Worm (Caenorhabditis elegans) whole organism, L3 larva: ENCODE measurements around the gene slt-1.

Experiments
- R02D3.7 ChIP-seq: fragments of 150-350 bp; optimal IDR thresholded peaks from 2 replicates; lab custom pipeline; 2014; ENCODE audit warnings: missing biosample characterization, missing genetic modification characterization
- ama-1 ChIP-seq: fragments of 150-350 bp; optimal IDR thresholded peaks from 2 replicates; lab custom pipeline; 2018
- ceh-16 ChIP-seq: sonication (generic microtip); optimal IDR thresholded peaks from 2 replicates; lab custom pipeline; 2017; ENCODE audit warnings: missing biosample characterization, missing genetic modification characterization
- ceh-82 ChIP-seq: fragments of 150-350 bp; optimal IDR thresholded peaks from 2 replicates; lab custom pipeline; 2014; ENCODE audit warnings: missing biosample characterization, missing genetic modification characterization
- egl-27 ChIP-seq: sonication (generic microtip); optimal IDR thresholded peaks from 4 replicates; lab custom pipeline; 2017; ENCODE audit warnings: missing biosample characterization, missing genetic modification reagents, missing genetic modification characterization
- egl-5 ChIP-seq: fragments of 150-350 bp; optimal IDR thresholded peaks from 2 replicates; lab custom pipeline; 2017; ENCODE audit warnings: missing biosample characterization, missing genetic modification reagents, missing genetic modification characterization, inconsistent platforms
- eor-1 ChIP-seq, 2 experiments: fragments of 150-350 bp; optimal IDR thresholded peaks; 2 replicates each; lab custom pipeline; 2014 to 2018; ENCODE audit warnings: missing biosample characterization in 2 of 2, missing genetic modification characterization in 2 of 2
- fkh-10 ChIP-seq: sonication (generic microtip); optimal IDR thresholded peaks from 2 replicates; lab custom pipeline; 2017; ENCODE audit warnings: missing biosample characterization, missing genetic modification reagents, missing genetic modification characterization
- fkh-2 ChIP-seq: fragments of 150-350 bp; optimal IDR thresholded peaks from 2 replicates; lab custom pipeline; 2014; ENCODE audit warnings: missing biosample characterization, missing genetic modification reagents, missing genetic modification characterization
- fos-1 ChIP-seq: fragments of 150-350 bp; optimal IDR thresholded peaks from 2 replicates; lab custom pipeline; 2014; ENCODE audit warnings: missing biosample characterization, missing genetic modification characterization
- hmg-11 ChIP-seq: sonication (generic microtip); optimal IDR thresholded peaks from 2 replicates; lab custom pipeline; 2016; ENCODE audit warnings: missing genetic modification characterization, missing compliant biosample characterization
- jun-1 ChIP-seq: fragments of 150-350 bp; optimal IDR thresholded peaks from 2 replicates; lab custom pipeline; 2014; ENCODE audit warnings: missing biosample characterization, missing genetic modification reagents, missing genetic modification characterization
- lin-39 ChIP-seq: fragments of 150-350 bp; optimal IDR thresholded peaks from 2 replicates; lab custom pipeline; 2018; ENCODE audit warnings: missing biosample characterization, missing genetic modification reagents, missing genetic modification characterization
- nhr-11 ChIP-seq: fragments of 150-350 bp; optimal IDR thresholded peaks from 2 replicates; lab custom pipeline; 2014; ENCODE audit warnings: missing biosample characterization, missing genetic modification characterization
- nhr-23 ChIP-seq: fragments of 150-350 bp; optimal IDR thresholded peaks from 2 replicates; lab custom pipeline; 2014; ENCODE audit warnings: missing biosample characterization, missing genetic modification reagents, missing genetic modification characterization
- nhr-28 ChIP-seq: fragments of 150-350 bp; optimal IDR thresholded peaks from 2 replicates; lab custom pipeline; 2014; ENCODE audit warnings: missing biosample characterization, missing genetic modification characterization
- nhr-67 ChIP-seq: fragments of 150-350 bp; optimal IDR thresholded peaks from 2 replicates; lab custom pipeline; 2014; ENCODE audit warnings: missing biosample characterization, missing genetic modification characterization
- nhr-76 ChIP-seq: fragments of 150-350 bp; sonication (generic microtip); optimal IDR thresholded peaks from 5 replicates; lab custom pipeline; 2014; ENCODE audit warnings: missing biosample characterization, missing genetic modification characterization
- pha-4 ChIP-seq: fragments of 150-350 bp; optimal IDR thresholded peaks from 2 replicates; lab custom pipeline; 2014; ENCODE audit warnings: missing biosample characterization, missing genetic modification reagents, missing genetic modification characterization
- pqm-1 ChIP-seq: fragments of 150-350 bp; optimal IDR thresholded peaks from 2 replicates; lab custom pipeline; 2017; ENCODE audit warnings: missing biosample characterization, missing genetic modification characterization, inconsistent platforms
- tbx-2 ChIP-seq: sonication (generic microtip); optimal IDR thresholded peaks from 2 replicates; lab custom pipeline; 2016; ENCODE audit warnings: mild to moderate bottlenecking, missing genetic modification characterization, missing compliant biosample characterization
- unc-39 ChIP-seq: sonication (generic microtip); optimal IDR thresholded peaks from 4 replicates; lab custom pipeline; 2017; ENCODE audit warnings: missing biosample characterization, missing genetic modification characterization
- unc-62 ChIP-seq: fragments of 150-350 bp; sonication (generic microtip); optimal IDR thresholded peaks from 4 replicates; lab custom pipeline; 2014; ENCODE audit warnings: missing biosample characterization, missing genetic modification reagents, missing genetic modification characterization
- zag-1 ChIP-seq: fragments of 150-350 bp; optimal IDR thresholded peaks from 2 replicates; lab custom pipeline; 2014; ENCODE audit warnings: missing biosample characterization, missing genetic modification characterization
- ztf-11 ChIP-seq: fragments of 150-350 bp; optimal IDR thresholded peaks from 2 replicates; lab custom pipeline; 2014; ENCODE audit warnings: missing biosample characterization, missing genetic modification characterization
- ztf-4 ChIP-seq: fragments of 150-350 bp; optimal IDR thresholded peaks from 2 replicates; lab custom pipeline; 2014; ENCODE audit warnings: missing biosample characterization, missing genetic modification characterization

Gene slt-1

ce11 chrX:14729319-14729718 is 55.2 kb downstream of the slt-1 start, which contains the start of gene tsp-8:
Gene tsp-8 (minus strand): TSS chrX:14729503.
- TF ChIP-seq eor-1 (tag; optimal IDR thresholded peaks at IDR 0.05; lab: Kevin White, UChicago): no peak
- no peak for TF ChIP-seq unc-39 (tag; lab: Kevin White, UChicago)
- no peak for TF ChIP-seq lin-39
- no peak for TF ChIP-seq ztf-4 (tag; lab: Kevin White, UChicago)
- no peak for TF ChIP-seq fos-1 (tag; lab: Kevin White, UChicago)
- TF ChIP-seq ceh-16 (tag; lab: Kevin White, UChicago): no peak
- TF ChIP-seq nhr-28 (tag; lab: Kevin White, UChicago): no peak
- TF ChIP-seq nhr-23 (tag; lab: Kevin White, UChicago): no peak
- TF ChIP-seq ceh-82 (tag; lab: Kevin White, UChicago): no peak
- TF ChIP-seq pqm-1 (tag; lab: Kevin White, UChicago): no peak
- TF ChIP-seq nhr-76: no peak
- no peak for TF ChIP-seq unc-62 (GFP tag; lab: Kevin White, UChicago)
- TF ChIP-seq R02D3.7: no peak
- no peak for TF ChIP-seq zag-1 (tag; lab: Kevin White, UChicago)
- no peak for TF ChIP-seq ama-1
- no peak for TF ChIP-seq egl-5 (tag; lab: Kevin White, UChicago)
- TF ChIP-seq ztf-11 (tag; lab: Kevin White, UChicago): no peak
- TF ChIP-seq nhr-11 (tag; lab: Kevin White, UChicago): no peak

ce11 chrX:14731828-14732331 is 57.8 kb downstream of the slt-1 start, which contains the start of gene F33C8.4:
Gene F33C8.4 (plus strand): TSS chrX:14732281.
- no peak for TF ChIP-seq unc-39 (tag; lab: Kevin White, UChicago)
- TF ChIP-seq hmg-11 (tag; lab: Kevin White, UChicago): no peak
- TF ChIP-seq jun-1 (tag; lab: Kevin White, UChicago): no peak
- TF ChIP-seq unc-62 (GFP tag; lab: Kevin White, UChicago): no peak
- no peak for TF ChIP-seq pha-4 (tag; lab: Kevin White, UChicago)
- no peak for TF ChIP-seq ztf-4 (tag; lab: Kevin White, UChicago)
- TF ChIP-seq nhr-67 (tag; lab: Kevin White, UChicago): no peak
- TF ChIP-seq nhr-76: no peak
- no peak for TF ChIP-seq fkh-2 (tag; lab: Kevin White, UChicago)
- TF ChIP-seq tbx-2 (tag; lab: Kevin White, UChicago): no peak
- no peak for TF ChIP-seq egl-5 (tag; lab: Kevin White, UChicago)
- TF ChIP-seq fos-1 (tag; lab: Kevin White, UChicago): no peak
- no peak for TF ChIP-seq egl-27
- no peak for TF ChIP-seq fkh-10
- TF ChIP-seq nhr-23 (tag; lab: Kevin White, UChicago): no peak
